Fruit fly (Drosophila melanogaster) Kc167 (cell line): ENCODE measurements around the gene CG14866.

Experiments
- Myc ChIP-seq: fragments of >200 bp; optimal IDR thresholded peaks from 2 replicates; lab custom pipeline; 2017; ENCODE audit warnings: missing external identifiers
- Sin3A ChIP-seq: fragments of >200 bp; optimal IDR thresholded peaks from 2 replicates; lab custom pipeline; 2018; ENCODE audit warnings: missing external identifiers
- h ChIP-seq: fragments of >200 bp; optimal IDR thresholded peaks from 3 replicates; lab custom pipeline; 2018; ENCODE audit warnings: missing external identifiers
- insv ChIP-seq: fragments of >200 bp; optimal IDR thresholded peaks from 3 replicates; lab custom pipeline; 2018; ENCODE audit warnings: missing external identifiers
- psq ChIP-seq: fragments of >200 bp; optimal IDR thresholded peaks from 2 replicates; lab custom pipeline; 2017; ENCODE audit warnings: missing external identifiers
- ttk ChIP-seq: sonication (Bioruptor generic); optimal IDR thresholded peaks from 2 replicates; lab custom pipeline; 2017; ENCODE audit warnings: missing external identifiers

The CG14866 gene

dm6 chr3R:15316326-15316725 lies at the start of gene CG14866:
TSS of gene CG14866 (plus strand) at chr3R:15316471.
- TF ChIP-seq insv (no peak), psq (no peak), h (lab: Kevin White, UChicago) (no peak)

DNA sequence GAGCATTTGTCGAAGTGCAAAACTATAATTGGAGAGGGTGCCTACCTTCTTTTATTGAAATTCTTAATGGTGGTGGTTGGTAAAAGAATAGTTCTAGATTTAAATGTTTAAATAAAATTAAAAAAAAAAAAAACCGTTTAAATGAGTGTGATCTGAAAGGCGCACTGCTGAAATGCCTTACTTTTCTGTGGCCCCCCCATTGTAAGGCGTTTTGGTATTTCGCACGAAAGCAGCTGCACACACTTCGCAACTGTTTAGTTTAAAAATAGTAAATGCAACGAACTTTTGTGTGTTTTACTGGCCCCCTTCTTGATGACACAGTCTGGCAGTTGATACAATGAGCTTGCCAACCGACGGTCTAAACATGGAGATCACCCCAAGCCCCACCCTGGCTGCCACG lies 47.8 kb upstream of the CG14866 start, which contains the start of the genes CG14864 and Zip88E:
CG14864 (minus strand) TSS at position 113 of the 400 bp plus-strand sequence.
Zip88E (plus strand) TSS at position 237 of the 400 bp plus-strand sequence.
- TF ChIP-seq ttk (lab: Kevin White, UChicago) (no peak), Sin3A (lab: Kevin White, UChicago) (no peak), Myc (lab: Kevin White, UChicago) (no peak), h (lab: Kevin White, UChicago) (no peak), insv (no peak), psq (no peak)

dm6 chr3R:15268856-15269255 lies 47.4 kb upstream of the CG14866 start:
- TF ChIP-seq Myc (lab: Kevin White, UChicago) (no peak), h (lab: Kevin White, UChicago) (no peak), ttk (lab: Kevin White, UChicago) (no peak), insv (no peak), psq (no peak), Sin3A (lab: Kevin White, UChicago) (no peak)

dm6 chr3R:15275158-15275623 lies 41.1 kb upstream of the CG14866 start, which contains the start of the genes Cp190 and CG4338:
TSS of gene Cp190 (minus strand) at chr3R:15275241.
TSS of gene CG4338 (plus strand) at chr3R:15275522.
- no peak for TF ChIP-seq h (lab: Kevin White, UChicago)

DNA sequence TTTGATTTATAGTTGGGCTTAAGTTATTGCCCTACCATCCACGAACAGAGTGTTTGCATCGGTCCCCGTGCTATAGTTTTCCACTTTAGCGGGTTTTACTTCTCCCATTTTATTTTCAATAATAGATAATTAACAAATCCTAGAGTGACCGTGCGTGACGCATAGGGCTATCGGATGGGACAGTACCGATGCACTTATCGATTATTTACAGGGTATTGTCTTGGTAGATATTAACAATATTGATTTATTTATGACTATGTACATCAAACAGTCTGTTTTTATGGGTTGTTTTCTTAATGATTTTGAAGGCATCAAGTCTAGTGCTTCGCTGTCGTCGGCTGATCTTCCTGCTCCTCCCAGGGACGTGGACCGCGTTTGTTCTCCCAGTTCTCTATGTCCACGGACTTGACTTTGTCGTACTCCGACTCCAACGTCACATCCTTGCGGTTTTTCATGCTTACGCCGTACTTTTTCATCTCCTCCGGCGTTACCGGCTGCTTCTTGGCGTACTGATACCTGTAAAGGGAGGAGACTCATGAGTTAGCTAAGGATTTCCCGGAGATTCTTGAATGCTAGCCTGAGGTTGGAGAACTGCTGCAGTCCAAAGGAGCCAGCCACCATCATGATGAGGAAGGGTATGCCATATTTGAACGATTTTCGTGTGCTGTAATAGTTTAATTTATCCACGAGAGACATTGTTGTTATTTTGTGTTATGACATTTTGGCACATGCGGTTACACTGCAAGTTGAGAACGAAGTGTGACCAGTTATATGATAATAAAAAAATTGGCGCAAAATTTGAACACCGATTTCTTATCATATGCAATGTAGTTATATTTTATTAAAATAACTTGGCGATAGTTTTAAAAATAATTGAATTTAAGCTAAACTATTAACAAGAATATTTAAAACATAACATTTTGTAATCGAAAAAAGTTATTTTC lies 38.1 kb upstream of the CG14866 start, which contains the start of the genes MRG15 and Tm1:
MRG15 (minus strand) TSS at position 184 of the 944 bp plus-strand sequence.
Tm1 (plus strand) TSS at position 295 of the 944 bp plus-strand sequence.
- no peak for TF ChIP-seq ttk (lab: Kevin White, UChicago)

- TF ChIP-seq psq (no peak), h (lab: Kevin White, UChicago) (no peak), Myc (lab: Kevin White, UChicago) (no peak), Sin3A (lab: Kevin White, UChicago) (no peak), ttk (lab: Kevin White, UChicago) (no peak), insv (no peak)
Observed at dm6 chr3R:15280619-15281334, 35.5 kb upstream of the CG14866 start.

dm6 chr3R:15281335-15281963 lies 34.8 kb upstream of the CG14866 start:
- TF ChIP-seq Sin3A (lab: Kevin White, UChicago) = no peak
- no peak for TF ChIP-seq psq
- TF ChIP-seq Myc (lab: Kevin White, UChicago) = no peak
- TF ChIP-seq h (lab: Kevin White, UChicago) = no peak
- no peak for TF ChIP-seq ttk (lab: Kevin White, UChicago)
- TF ChIP-seq insv = no peak

dm6 chr3R:15282326-15282725 lies 33.9 kb upstream of the CG14866 start:
- TF ChIP-seq psq (no peak), Sin3A (lab: Kevin White, UChicago) (no peak), h (lab: Kevin White, UChicago) (no peak), Myc (lab: Kevin White, UChicago) (no peak), insv (no peak)

- TF ChIP-seq Myc (lab: Kevin White, UChicago) (no peak), insv (no peak), ttk (lab: Kevin White, UChicago) (no peak), Sin3A (lab: Kevin White, UChicago) (no peak), psq (no peak), h (lab: Kevin White, UChicago) (no peak)
Observed at dm6 chr3R:15282982-15283809, 33.1 kb upstream of the CG14866 start.

- TF ChIP-seq h (lab: Kevin White, UChicago) = no peak
- TF ChIP-seq ttk (lab: Kevin White, UChicago) = no peak
Observed at dm6 chr3R:15286024-15286692, 30.1 kb upstream of the CG14866 start.

- TF ChIP-seq h (lab: Kevin White, UChicago) (no peak), insv (no peak), Myc (lab: Kevin White, UChicago) (no peak), psq (no peak), ttk (lab: Kevin White, UChicago) (no peak), Sin3A (lab: Kevin White, UChicago) (no peak)
Observed at dm6 chr3R:15286693-15287041, 29.6 kb upstream of the CG14866 start.
